Fruit fly (Drosophila melanogaster): ENCODE results near the gene RluA-2.
A peak's percentile ranks its signal among the peaks of the same experiment; 100 is the strongest.

Gene RluA-2

DNA sequence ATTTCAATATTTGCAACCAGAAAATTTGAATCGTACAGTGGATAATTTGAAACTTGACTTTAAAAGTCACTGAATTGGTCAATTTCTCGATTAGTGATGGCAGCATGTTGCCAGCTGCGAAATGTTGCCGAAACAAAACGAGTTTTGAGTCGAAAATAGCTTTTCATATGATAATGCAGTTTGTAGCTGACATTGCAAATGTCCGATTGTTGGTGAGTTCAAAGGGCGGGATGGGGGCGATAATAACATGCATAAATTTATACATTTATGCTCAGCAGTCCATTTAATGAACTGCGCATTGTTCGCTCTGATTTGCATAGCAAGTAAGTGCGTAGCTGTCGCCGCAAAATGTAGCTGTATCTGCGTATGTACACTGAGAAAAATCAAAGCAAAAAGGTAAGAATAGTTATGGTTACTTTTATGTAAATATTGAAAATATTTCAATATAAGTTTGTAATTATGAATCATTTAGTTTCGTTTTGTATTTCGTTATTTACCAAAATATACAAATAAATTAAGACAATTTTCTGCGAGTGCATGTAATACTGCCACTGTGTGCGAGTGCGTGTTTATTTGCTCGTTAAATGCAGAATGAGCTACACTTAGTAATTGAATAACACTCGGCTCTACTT, 50.2 kb downstream of the RluA-2 start, which contains the start of gene Lip4 (continued):
- TF ChIP-seq Eip75B (GFP tag; optimal IDR thresholded peaks at IDR 0.05) = peak; percentile 64
- peak; percentile 61 for TF ChIP-seq CG8319 (GFP tag; optimal IDR thresholded peaks at IDR 0.05)
- TF ChIP-seq CG1621 (tag; optimal IDR thresholded peaks at IDR 0.05) = peak; percentile 66
- TF ChIP-seq acj6 (GFP tag; optimal IDR thresholded peaks at IDR 0.05) = peak; percentile 68
- TF ChIP-seq OdsH (GFP tag; optimal IDR thresholded peaks at IDR 0.05) = peak; percentile 76
- peak; percentile 16 for TF ChIP-seq dac (GFP tag; optimal IDR thresholded peaks at IDR 0.05)
- TF ChIP-seq Blimp-1 (GFP tag; optimal IDR thresholded peaks at IDR 0.05) = no peak
- peak; percentile 64 for TF ChIP-seq CG6808 (GFP tag; optimal IDR thresholded peaks at IDR 0.05)
- TF ChIP-seq Ets96B (tag; optimal IDR thresholded peaks at IDR 0.05) = peak; percentile 75

DNA sequence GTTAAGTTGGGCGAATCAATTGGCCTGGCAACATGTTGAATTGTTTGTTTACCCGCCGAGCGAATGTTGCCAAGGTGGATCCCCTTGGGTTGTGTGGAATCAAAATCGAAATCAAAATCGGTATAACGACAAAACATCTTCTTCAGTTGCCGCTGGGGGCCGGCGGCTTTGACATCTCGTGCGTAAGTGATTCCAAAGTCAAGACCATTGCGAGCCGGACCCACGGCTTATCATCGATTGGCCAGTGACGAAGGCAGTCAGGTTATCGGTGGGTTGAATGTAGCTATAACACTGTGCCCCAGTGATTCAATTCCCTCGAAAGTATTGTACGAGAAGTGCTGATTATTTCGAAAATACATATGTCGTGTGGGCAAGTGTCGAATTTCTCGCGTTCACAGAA, 52.1 kb downstream of the RluA-2 start:
- TF ChIP-seq fd85E (GFP tag; optimal IDR thresholded peaks at IDR 0.05) (no peak), svp (GFP tag) (peak; percentile 99), CG6808 (GFP tag; optimal IDR thresholded peaks at IDR 0.05) (no peak), achi (GFP tag; optimal IDR thresholded peaks at IDR 0.05) (no peak), pdm3 (GFP tag; optimal IDR thresholded peaks at IDR 0.05) (no peak)

DNA sequence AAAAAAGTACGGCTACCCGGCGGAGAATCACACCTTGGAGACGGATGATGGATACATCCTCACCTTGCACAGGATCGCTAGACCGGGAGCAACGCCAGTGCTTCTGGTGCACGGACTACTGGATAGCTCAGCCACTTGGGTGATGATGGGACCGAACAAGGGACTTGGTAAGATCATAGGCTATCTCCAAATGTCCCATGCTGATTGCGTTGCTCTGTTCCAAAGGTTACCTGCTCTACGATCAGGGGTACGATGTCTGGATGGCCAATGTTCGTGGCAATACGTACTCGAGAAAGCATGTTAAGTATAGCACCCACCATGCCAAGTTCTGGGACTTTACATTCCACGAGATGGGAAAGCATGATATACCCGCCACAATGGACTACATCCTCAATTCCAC, 53.2 kb downstream of the RluA-2 start:
- TF ChIP-seq spab (GFP tag; optimal IDR thresholded peaks at IDR 0.05) (no peak), svp (GFP tag) (peak; percentile 93), CG6792 (GFP tag; optimal IDR thresholded peaks at IDR 0.05) (no peak), Blimp-1 (GFP tag; optimal IDR thresholded peaks at IDR 0.05) (no peak), fd59A (GFP tag; optimal IDR thresholded peaks at IDR 0.05) (no peak)

DNA sequence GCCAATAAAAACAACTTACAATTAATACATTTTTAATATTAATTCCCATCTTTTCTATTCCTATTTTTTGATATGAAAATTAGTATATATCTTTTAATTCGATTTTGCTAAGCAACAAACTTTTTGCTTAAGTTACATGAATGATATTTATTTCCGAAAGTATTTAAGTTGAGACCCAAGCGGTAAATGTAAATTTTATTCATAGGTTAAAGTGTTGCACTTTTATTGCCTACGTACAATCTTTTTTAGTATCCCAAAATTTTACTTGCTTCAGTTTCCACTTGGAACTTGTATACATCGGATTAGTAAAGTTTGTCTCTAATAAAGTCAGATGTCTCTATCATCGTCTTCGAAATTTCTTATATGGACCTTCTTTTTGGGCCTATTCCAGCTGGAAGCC, 54.6 kb downstream of the RluA-2 start, which contains the start of gene CG18301:
CG18301 (plus strand) TSS at position 301 of the 400 bp plus-strand sequence.
- no peak for TF ChIP-seq Ets21C (GFP tag; optimal IDR thresholded peaks at IDR 0.05)
- TF ChIP-seq CG6163 (GFP tag; IDR thresholded peaks at IDR 0.05) = no peak
- TF ChIP-seq CG11902 (GFP tag; optimal IDR thresholded peaks at IDR 0.05) = no peak
- TF ChIP-seq CG34406 (GFP tag; optimal IDR thresholded peaks at IDR 0.05) = no peak
- no peak for TF ChIP-seq cyc (GFP tag; optimal IDR thresholded peaks at IDR 0.05)
- no peak for TF ChIP-seq achi (GFP tag; optimal IDR thresholded peaks at IDR 0.05)
- no peak for TF ChIP-seq CG32006 (GFP tag; optimal IDR thresholded peaks at IDR 0.05)
- no peak for TF ChIP-seq svp (GFP tag)
- TF ChIP-seq CG6808 (GFP tag; optimal IDR thresholded peaks at IDR 0.05) = no peak

Measured in whole organism, prepupa.